Worm (Caenorhabditis elegans) whole organism, late embryonic: ENCODE data around the gene sri-30.

Source experiments
- ceh-31 ChIP-seq: sonication (generic microtip); optimal IDR thresholded peaks from 2 replicates; lab custom pipeline; 2016; ENCODE audit warnings: missing genetic modification characterization, missing compliant biosample characterization
- dmd-4 ChIP-seq: sonication (generic microtip); optimal IDR thresholded peaks from 2 replicates; lab custom pipeline; 2016; ENCODE audit warnings: borderline replicate concordance, missing genetic modification characterization, missing compliant biosample characterization
- elt-4 ChIP-seq: sonication (generic microtip); optimal IDR thresholded peaks from 2 replicates; lab custom pipeline; 2016; ENCODE audit warnings: missing genetic modification characterization, missing compliant biosample characterization
- hlh-13 ChIP-seq: fragments of 200-800 bp; sonication (Bioruptor generic); optimal IDR thresholded peaks from 2 replicates; lab custom pipeline; 2018; ENCODE audit warnings: mild to moderate bottlenecking, missing genetic modification characterization, missing compliant biosample characterization
- lin-11 ChIP-seq: fragments of 200-800 bp; sonication (Bioruptor generic); optimal IDR thresholded peaks from 2 replicates; lab custom pipeline; 2018; ENCODE audit warnings: mild to moderate bottlenecking, missing genetic modification characterization, missing compliant biosample characterization
- nhr-11 ChIP-seq: fragments of 150-350 bp; optimal IDR thresholded peaks from 2 replicates; lab custom pipeline; 2014; ENCODE audit warnings: missing biosample characterization, missing genetic modification characterization
- pha-4 ChIP-seq: fragments of 150-350 bp; optimal IDR thresholded peaks from 2 replicates; lab custom pipeline; 2018; ENCODE audit warnings: missing biosample characterization, missing genetic modification reagents, missing genetic modification characterization
- ref-2 ChIP-seq: sonication (generic microtip); optimal IDR thresholded peaks from 2 replicates; lab custom pipeline; 2016; ENCODE audit warnings: missing genetic modification characterization, missing compliant biosample characterization
- tbx-2 ChIP-seq: sonication (generic microtip); optimal IDR thresholded peaks from 2 replicates; lab custom pipeline; 2016; ENCODE audit warnings: missing genetic modification characterization, missing compliant biosample characterization
- unc-86 ChIP-seq: sonication (generic microtip); optimal IDR thresholded peaks from 2 replicates; lab custom pipeline; 2016; ENCODE audit warnings: missing genetic modification characterization, missing compliant biosample characterization
- ztf-16 ChIP-seq: sonication (generic microtip); optimal IDR thresholded peaks from 2 replicates; lab custom pipeline; 2017; ENCODE audit warnings: missing genetic modification characterization, missing compliant biosample characterization

DNA sequence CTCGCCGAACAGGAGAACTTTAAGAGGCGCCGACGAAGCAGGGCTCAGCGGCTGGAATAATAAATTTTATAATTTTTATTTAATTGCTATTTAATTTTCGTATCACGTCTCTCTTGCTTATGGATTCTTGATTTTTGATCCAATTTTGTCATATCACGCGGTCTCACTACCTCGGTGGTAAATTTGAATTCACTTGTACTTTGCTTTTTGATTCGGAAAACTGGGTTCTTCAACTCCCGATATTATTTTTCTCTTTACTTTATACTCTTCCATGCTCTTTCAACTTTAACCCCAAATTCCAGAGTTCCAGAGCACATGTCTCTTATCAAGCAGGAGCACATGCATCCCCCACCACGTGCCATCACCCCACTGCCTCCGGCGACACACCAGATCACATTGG lies 42.3 kb upstream of the sri-30 start, which contains the start of gene lido-11:
- TF ChIP-seq lin-11 (tag; lab: Kevin White, UChicago) = no peak
- no peak for TF ChIP-seq tbx-2 (tag; lab: Kevin White, UChicago)
- no peak for TF ChIP-seq ztf-16 (tag; lab: Kevin White, UChicago)
- no peak for TF ChIP-seq pha-4 (tag; lab: Kevin White, UChicago)
- TF ChIP-seq hlh-13 (GFP tag; lab: Kevin White, UChicago) = no peak
- TF ChIP-seq ceh-31 (tag; lab: Kevin White, UChicago) = no peak
- TF ChIP-seq ref-2 (tag; lab: Kevin White, UChicago) = no peak
- no peak for TF ChIP-seq unc-86
- no peak for TF ChIP-seq nhr-11 (tag; lab: Kevin White, UChicago)
- TF ChIP-seq dmd-4 = no peak
- TF ChIP-seq elt-4 (tag; lab: Kevin White, UChicago) = no peak
